Worm (Caenorhabditis elegans) whole organism, midembryonic: Measurements from ENCODE around the gene F41G3.5.

Experiments
- med-1 ChIP-seq: sonication (generic microtip); optimal IDR thresholded peaks from 2 replicates; lab custom pipeline; 2017; ENCODE audit warnings: missing genetic modification characterization, mild to moderate bottlenecking, missing compliant biosample characterization, antibody characterized with exemption, missing genetic modification reagents; ENCODE audit not compliant: insufficient read depth
- ref-1 ChIP-seq: fragments of 200-800 bp; sonication (Bioruptor generic); conservative IDR thresholded peaks from 2 replicates; pipeline ENCODE4 v1.3.6; 2022; ENCODE audit warnings: missing genetic modification reagents, missing genetic modification characterization, missing compliant biosample characterization

ce11 chrII:6713832-6714342 is 32.6 kb upstream of the F41G3.5 start, which contains the start of gene dpy-2:
- no peak for TF ChIP-seq ref-1 (GFP tag; lab: Robert Waterston, UW)
- no peak for TF ChIP-seq med-1 (GFP tag; lab: Kevin White, UChicago)
